Fruit fly (Drosophila melanogaster) whole organism, embryonic: ENCODE measurements around the gene CG33203.

ENCODE experiments used
- Asciz ChIP-seq: fragments of 200-800 bp; sonication (Bioruptor generic); optimal IDR thresholded peaks from 2 replicates; lab custom pipeline; 2017; ENCODE audit warnings: missing biosample characterization, mild to moderate bottlenecking, missing genetic modification characterization, missing genetic modification reagents
- CG8388 ChIP-seq: fragments of 200-800 bp; sonication (Bioruptor generic); optimal IDR thresholded peaks from 2 replicates; lab custom pipeline; 2019; ENCODE audit warnings: missing biosample characterization, mild to moderate bottlenecking, missing genetic modification characterization, moderate library complexity
- CG9609 ChIP-seq: fragments of 200-800 bp; sonication (Bioruptor generic); optimal IDR thresholded peaks from 3 replicates; lab custom pipeline; 2016; ENCODE audit warnings: missing biosample characterization, missing genetic modification characterization
- CTCF ChIP-seq: fragments of 200-800 bp; sonication (Bioruptor generic); optimal IDR thresholded peaks from 2 replicates; lab custom pipeline; 2017; ENCODE audit warnings: missing biosample characterization, mild to moderate bottlenecking, missing genetic modification characterization, moderate library complexity
- NC2α ChIP-seq: fragments of 200-800 bp; sonication (Bioruptor generic); optimal IDR thresholded peaks from 2 replicates; lab custom pipeline; 2016; ENCODE audit warnings: missing biosample characterization, missing genetic modification characterization
- TFAM ChIP-seq: fragments of 200-800 bp; sonication (Bioruptor generic); optimal IDR thresholded peaks from 2 replicates; lab custom pipeline; 2017; ENCODE audit warnings: missing biosample characterization, missing genetic modification characterization, inconsistent platforms

- TF ChIP-seq CG9609 (GFP tag; lab: Kevin White, UChicago) (peak; percentile 1), CG8388 (GFP tag; lab: Kevin White, UChicago) (peak; percentile 45), TFAM (GFP tag; lab: Kevin White, UChicago) (no peak), NC2α (GFP tag; lab: Kevin White, UChicago) (no peak), CTCF (GFP tag; lab: Kevin White, UChicago) (no peak), Asciz (GFP tag; lab: Kevin White, UChicago) (no peak)
These were observed 30.1 kb downstream of the CG33203 start for dm6 chr3R:28857287-28858024.
